Fruit fly (Drosophila melanogaster) whole organism, wandering third instar larva: Measurements from ENCODE around the gene Ant2.

Source experiments
- GATAd ChIP-seq: sonication (Bioruptor generic); optimal IDR thresholded peaks from 2 replicates; lab custom pipeline; 2016; ENCODE audit warnings: missing biosample characterization, missing genetic modification characterization
- HLH106 ChIP-seq: fragments of 200-800 bp; optimal IDR thresholded peaks from 3 replicates; lab custom pipeline; 2019; ENCODE audit warnings: missing biosample characterization, mild to moderate bottlenecking, missing genetic modification characterization, moderate library complexity
- Hr78 ChIP-seq: fragments of >200 bp; optimal IDR thresholded peaks from 2 replicates; lab custom pipeline; 2017; ENCODE audit warnings: missing biosample characterization, missing genetic modification characterization
- Jra ChIP-seq: sonication (Bioruptor generic); optimal IDR thresholded peaks from 2 replicates; lab custom pipeline; 2016; ENCODE audit warnings: missing biosample characterization, missing genetic modification characterization
- Mio ChIP-seq: sonication (Bioruptor generic); optimal IDR thresholded peaks from 2 replicates; lab custom pipeline; 2016; ENCODE audit warnings: missing biosample characterization, missing genetic modification characterization
- Myc ChIP-seq: fragments of >200 bp; optimal IDR thresholded peaks from 2 replicates; lab custom pipeline; 2017
- Rel ChIP-seq, 2 experiments: fragments of 200-800 bp; sonication (Bioruptor generic) in 1 of 2; optimal IDR thresholded peaks; 2 replicates in 1 of 2; 3 replicates in 1 of 2; lab custom pipeline; 2016 to 2019; ENCODE audit warnings: mild to moderate bottlenecking in 2 of 2, missing biosample characterization in 2 of 2, missing genetic modification characterization in 2 of 2, moderate library complexity in 1 of 2
- br ChIP-seq: fragments of 200-800 bp; sonication (Bioruptor generic); optimal IDR thresholded peaks from 2 replicates; lab custom pipeline; 2016; ENCODE audit warnings: missing biosample characterization, missing genetic modification characterization
- dl ChIP-seq, 2 experiments: fragments of 175-275, 200-275 bp in 1 of 2; fragments of 200-275 bp in 1 of 2; sonication (Bioruptor generic); optimal IDR thresholded peaks; lab custom pipeline; 2018; ENCODE audit warnings: mild to moderate bottlenecking in 2 of 2, missing biosample characterization in 2 of 2, missing genetic modification characterization in 2 of 2, moderate library complexity in 2 of 2; ENCODE audit not compliant: partially characterized antibody in 2 of 2, insufficient read depth in 1 of 2
- fru ChIP-seq: fragments of 200-800 bp; sonication (Bioruptor generic); optimal IDR thresholded peaks from 3 replicates; lab custom pipeline; 2016; ENCODE audit warnings: missing biosample characterization, mild to moderate bottlenecking, missing genetic modification characterization
- h ChIP-seq: fragments of 200-800 bp; sonication (Bioruptor generic); optimal IDR thresholded peaks from 3 replicates; lab custom pipeline; 2016; ENCODE audit warnings: missing biosample characterization, mild to moderate bottlenecking, missing genetic modification characterization
- lola ChIP-seq: fragments of >200 bp; optimal IDR thresholded peaks from 2 replicates; lab custom pipeline; 2017; ENCODE audit warnings: missing biosample characterization, missing genetic modification characterization
- pan ChIP-seq: fragments of >200 bp; optimal IDR thresholded peaks from 2 replicates; lab custom pipeline; 2017
- tai ChIP-seq: sonication (Bioruptor generic); optimal IDR thresholded peaks from 2 replicates; lab custom pipeline; 2016; ENCODE audit warnings: missing biosample characterization, missing genetic modification characterization

- no peak for TF ChIP-seq HLH106 (tag; lab: Kevin White, UChicago)
- no peak for TF ChIP-seq fru (GFP tag; lab: Kevin White, UChicago)
- no peak for TF ChIP-seq lola
- no peak for TF ChIP-seq Myc (lab: Kevin White, UChicago)
- TF ChIP-seq tai = no peak
- no peak for TF ChIP-seq Hr78 (GFP tag; lab: Kevin White, UChicago)
- no peak for TF ChIP-seq pan (lab: Kevin White, UChicago)
- no peak for TF ChIP-seq GATAd
- TF ChIP-seq Rel (GFP tag; optimal IDR thresholded peaks at IDR 0.05; lab: Kevin White, UChicago) = no peak
- no peak for TF ChIP-seq Rel (tag; optimal IDR thresholded peaks at IDR 0.05; lab: Kevin White, UChicago)
- TF ChIP-seq dl (GFP tag; optimal IDR thresholded peaks at IDR 0.05; lab: Kevin White, UChicago; ENCODE audit: insufficient read depth in 1 of 2, partially characterized antibody in 2 of 2) = no peak
- TF ChIP-seq Mio (GFP tag; lab: Kevin White, UChicago) = no peak
- no peak for TF ChIP-seq br (GFP tag; lab: Kevin White, UChicago)
- TF ChIP-seq h (GFP tag; lab: Kevin White, UChicago) = no peak
- TF ChIP-seq Jra (GFP tag; lab: Kevin White, UChicago) = no peak
Measured at dm6 chrX:10787352-10787751, 645 bp upstream of the Ant2 start.
